Fruit fly (Drosophila melanogaster): ENCODE measurements around the gene GABA-B-R3.

The GABA-B-R3 gene

DNA sequence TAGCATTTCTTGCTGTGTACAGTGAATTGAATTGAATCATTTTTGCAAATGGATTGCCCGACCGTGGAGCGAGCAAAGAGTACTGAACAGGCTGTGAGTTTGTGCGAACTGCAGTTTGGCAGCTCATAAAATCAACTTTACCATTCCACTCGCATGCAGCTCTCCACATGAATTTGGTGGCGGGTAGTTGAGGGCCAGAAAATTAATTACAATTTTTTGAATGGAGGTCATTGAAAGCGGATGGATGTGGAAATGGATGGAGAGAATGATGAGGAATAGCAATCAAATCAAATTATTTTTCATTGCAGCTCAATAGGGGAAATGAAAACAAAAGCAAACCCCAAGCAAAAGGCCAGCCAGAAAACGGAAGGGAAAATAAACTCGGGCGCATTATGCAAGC, at the start of gene GABA-B-R3:
GABA-B-R3 (plus strand) TSS at position 301 of the 400 bp plus-strand sequence.
- TF ChIP-seq noc (tag; optimal IDR thresholded peaks at IDR 0.05) = no peak

DNA sequence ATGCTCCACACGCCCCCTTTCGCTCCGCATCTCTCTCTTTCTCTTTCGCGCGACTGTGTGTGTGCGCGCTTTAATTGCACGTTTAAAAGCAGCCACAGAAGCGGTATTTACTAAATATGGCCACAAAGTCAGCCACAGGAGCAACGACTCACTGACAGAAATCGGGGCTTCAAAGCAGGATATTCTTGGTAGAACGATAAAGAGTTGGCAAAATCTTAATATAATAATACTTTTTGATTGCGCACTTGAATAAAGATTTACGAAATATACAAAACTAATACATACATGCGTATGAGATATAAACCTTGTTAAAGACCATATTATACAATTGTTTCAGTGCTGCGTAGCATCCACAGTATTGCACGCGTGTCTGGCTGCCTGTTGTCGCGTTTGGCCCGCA, 49.0 kb upstream of the GABA-B-R3 start:
- TF ChIP-seq noc (tag; optimal IDR thresholded peaks at IDR 0.05) = no peak

DNA sequence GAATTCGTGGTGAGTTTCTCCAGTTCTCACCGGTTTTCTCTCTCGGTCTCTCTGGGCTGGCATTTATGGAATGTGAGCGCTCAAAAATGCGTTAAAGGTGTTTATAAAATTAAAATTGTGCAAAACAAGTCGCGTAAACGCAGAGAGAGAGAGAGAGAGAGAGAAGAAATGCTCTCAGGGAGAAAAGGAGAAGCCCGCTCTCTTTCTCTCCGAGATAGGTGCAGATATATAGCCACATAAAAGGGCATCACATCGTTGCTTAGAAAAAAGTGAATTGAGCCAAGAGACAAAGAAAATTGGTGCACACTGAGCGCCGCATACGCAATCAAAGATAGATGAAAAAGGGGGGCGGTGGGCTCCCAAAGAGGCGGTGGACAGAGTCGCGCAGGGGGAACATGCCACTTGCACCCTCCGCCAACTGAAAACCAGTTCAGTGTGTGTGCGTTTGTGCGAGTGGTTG, 47.8 kb upstream of the GABA-B-R3 start:
- TF ChIP-seq noc (tag; optimal IDR thresholded peaks at IDR 0.05) = no peak

DNA sequence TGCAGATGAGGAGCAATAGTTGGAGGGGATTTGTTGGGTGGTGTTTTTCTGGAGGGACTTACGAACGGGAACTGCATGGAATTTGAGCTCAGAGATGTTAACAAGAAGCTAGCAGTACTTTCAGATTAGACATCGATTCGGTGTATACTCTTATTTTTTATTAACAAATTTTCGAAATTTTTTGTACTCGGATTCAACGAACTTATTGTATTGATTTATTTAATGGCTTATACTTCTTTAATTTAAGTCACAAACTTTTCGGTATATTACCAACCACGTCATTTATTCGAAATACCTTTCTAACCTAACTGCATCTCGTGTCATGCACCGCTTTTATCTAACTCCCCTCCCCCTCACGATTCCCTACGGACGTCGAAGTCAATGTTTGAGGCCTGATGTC, 44.5 kb upstream of the GABA-B-R3 start:
- TF ChIP-seq noc (tag; optimal IDR thresholded peaks at IDR 0.05) = no peak

DNA sequence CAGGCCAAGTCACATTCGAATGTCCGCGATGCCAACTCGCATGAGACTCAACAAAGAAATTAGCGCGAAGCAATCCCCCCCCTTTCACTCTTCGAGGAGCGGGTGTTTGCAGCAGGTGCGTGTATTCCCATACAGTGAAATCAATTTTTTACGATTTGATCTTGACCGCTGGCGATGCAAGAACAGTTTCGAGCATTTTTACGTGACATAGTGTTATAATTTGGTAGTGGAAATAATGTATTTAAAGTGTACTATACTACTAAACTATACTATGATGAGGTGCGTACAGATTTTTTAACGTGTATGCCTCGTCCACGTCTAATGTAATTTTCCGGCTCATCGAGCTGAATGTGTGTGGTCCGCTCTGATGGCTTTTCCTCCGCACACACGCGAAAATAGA, 37.5 kb upstream of the GABA-B-R3 start:
- TF ChIP-seq noc (tag; optimal IDR thresholded peaks at IDR 0.05) = no peak

DNA sequence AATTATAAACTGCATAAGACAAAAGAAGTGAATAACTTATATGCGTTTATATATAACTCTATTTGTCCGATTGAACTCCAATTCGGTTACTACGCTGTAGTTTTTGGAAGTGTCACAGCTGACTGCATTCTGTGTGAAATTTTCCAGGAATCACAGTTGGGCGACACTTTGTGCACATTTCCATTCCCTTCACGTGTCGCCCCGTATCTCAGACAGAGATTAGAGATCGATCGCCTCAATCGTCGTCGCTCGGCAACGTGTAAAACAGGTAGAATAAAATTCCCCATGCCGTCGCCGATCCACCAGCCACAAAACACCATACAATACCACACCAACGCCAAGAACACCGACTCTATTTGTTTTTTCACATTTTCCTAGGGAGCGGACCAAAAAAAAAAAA, 36.5 kb upstream of the GABA-B-R3 start:
- TF ChIP-seq noc (tag; optimal IDR thresholded peaks at IDR 0.05) = no peak

DNA sequence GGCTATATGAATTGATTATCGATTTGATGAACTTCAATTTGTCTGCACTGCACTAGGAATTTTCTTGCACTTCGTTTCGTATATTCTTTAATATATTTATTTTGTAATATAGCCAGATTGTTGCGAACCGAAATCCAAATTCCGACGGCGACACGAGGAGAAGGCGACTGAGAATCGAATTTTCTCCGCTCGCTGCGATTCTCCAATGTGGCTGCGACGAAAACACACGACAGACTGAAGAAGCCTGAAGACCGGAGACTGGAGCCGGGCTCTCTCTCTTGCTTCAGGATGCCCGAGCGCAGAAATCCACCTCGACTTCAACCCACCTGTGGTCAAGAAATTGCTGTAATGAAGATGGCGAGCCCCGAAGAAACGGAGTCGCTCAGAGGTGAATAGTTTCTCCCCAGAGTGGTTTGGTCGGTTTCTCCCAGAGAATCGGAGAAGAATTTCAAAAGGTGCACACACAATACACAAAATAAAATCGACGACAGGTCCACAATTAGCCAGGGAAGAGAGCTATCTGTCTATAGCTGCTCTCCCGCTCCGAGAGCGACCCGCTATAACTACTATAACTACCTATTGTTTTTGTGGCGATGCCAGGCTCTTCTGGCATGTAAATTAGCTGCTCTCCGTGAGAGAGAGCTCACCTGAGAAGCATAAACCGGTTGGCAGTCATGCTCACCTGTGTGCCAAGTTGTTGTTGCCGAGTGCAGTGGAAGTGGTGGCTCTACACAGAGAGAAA, 34.8 kb upstream of the GABA-B-R3 start, which contains the start of gene ds:
ds (minus strand) TSS at position 237 of the 742 bp plus-strand sequence.
- no peak for TF ChIP-seq noc (tag; optimal IDR thresholded peaks at IDR 0.05)

DNA sequence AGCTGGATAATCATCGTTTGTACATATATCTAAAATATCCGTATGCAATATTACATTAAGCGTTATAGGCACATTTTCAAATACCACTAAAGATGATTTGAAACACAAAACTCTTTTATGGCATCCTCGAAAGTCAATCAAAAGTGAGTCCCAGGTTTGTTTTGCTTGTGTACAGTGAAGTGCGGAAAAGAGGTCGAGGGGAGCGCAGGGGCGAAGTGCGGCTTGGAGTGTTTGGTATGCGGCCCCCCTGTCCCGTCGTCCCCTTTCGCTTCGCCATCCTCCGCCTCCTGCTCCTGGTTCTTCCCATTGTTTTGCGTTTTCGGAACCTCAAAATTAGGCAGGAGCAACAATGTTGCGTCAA, 34.3 kb upstream of the GABA-B-R3 start:
- TF ChIP-seq noc (tag; optimal IDR thresholded peaks at IDR 0.05) = peak; percentile 4

DNA sequence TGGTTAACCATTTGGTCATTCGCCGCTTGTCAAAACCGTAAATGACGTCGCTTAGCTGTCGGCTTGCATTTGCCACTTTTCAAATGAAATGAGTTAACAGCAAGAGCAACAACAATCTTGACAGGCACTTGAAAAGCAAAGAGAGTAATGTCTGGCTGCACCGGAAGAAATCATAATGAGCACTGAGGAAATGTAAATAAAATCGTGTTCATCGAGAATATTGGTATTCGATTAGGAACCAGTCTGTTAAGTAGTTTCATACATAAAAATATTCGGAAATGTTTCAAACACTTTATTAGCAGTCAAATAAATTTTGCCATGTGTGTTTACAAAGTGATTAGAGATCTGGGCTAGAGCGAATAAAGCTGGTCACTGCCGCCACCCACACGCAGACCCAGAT, 33.2 kb upstream of the GABA-B-R3 start:
- TF ChIP-seq noc (tag; optimal IDR thresholded peaks at IDR 0.05) = no peak

DNA sequence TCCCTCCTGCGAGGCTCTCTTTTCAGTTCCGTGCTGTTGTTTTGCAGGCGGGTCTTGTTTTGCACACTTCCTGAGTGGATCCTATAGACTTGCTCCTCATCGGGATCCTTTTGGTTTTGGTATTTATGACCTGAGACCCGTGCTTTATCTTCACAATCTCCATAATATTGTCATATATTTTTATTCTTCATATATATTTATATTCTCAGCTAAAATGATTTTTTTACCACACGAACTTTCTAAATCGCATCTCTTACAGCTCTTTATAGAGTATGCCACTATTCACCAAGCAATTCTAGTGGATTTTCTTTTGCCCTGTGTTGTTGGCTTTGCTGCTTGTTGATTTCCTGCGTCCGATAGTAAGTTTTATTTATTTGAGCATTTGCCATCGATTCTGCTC, 32.0 kb upstream of the GABA-B-R3 start:
- no peak for TF ChIP-seq noc (tag; optimal IDR thresholded peaks at IDR 0.05)

DNA sequence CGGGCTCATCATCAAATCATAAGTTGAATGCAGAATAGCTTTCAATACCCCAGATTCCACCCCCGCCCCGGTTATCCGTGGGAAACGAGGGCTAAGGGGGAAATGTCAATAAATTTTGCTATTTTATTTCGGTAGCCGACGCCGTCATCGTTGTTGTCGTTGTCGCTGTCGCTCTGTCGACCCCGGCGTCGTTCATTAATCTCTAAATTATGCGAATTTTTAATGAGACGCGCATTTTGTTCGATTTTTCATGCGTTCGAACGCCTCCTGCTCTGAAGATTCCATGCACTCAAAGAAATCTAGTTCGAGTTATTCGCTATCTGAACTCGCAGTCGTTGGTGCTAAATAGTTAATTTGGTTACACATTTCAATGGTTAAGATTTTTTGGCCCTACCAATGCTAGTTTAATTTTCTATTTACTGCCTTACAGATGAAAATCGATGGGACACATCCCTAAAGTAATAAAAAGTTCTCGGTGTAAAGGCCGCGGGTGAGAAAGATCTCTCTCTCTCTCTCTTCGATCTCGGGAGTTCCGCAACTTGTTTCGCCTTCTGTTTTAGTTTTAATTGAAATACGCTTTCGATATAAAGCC, 31.4 kb upstream of the GABA-B-R3 start:
- peak; percentile 76 for TF ChIP-seq noc (tag; optimal IDR thresholded peaks at IDR 0.05)

DNA sequence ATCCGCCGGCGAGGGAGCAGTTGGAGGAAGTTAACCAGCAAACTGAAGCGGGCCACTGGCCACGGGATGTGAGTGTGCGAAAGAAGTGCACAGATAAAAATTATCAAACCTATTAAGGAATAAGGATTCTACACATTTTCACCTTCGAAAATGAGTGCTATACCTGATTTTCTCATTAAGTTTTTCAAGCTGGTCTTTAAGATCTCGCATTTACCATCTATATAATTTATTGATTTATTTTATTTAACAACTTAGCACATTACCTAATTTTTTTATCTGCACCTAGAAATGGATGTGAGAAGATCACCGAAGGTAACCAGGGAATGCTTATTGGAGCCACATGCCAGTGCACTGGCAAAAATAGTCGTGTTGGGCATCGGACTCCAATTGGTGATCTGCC, 28.0 kb upstream of the GABA-B-R3 start:
- TF ChIP-seq noc (tag; optimal IDR thresholded peaks at IDR 0.05) = no peak

DNA sequence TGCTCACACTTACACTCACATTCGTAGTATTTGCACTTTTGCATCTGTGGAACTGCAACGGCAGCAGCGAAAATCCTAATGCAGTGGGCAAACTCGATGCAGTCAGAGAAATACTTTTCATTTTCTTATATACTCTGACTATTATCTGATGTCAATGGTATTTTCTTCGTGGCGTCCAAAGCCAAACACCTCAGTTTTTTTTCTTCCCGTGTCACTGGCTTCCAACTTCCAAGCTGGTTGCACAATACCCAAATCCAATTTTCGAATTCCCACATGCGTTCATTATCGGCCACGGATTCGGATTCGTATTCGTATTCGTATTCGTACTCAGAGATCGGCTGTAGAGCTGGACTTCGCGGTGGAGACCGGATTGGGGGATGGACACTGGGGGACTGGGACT, 26.8 kb upstream of the GABA-B-R3 start:
- no peak for TF ChIP-seq noc (tag; optimal IDR thresholded peaks at IDR 0.05)

DNA sequence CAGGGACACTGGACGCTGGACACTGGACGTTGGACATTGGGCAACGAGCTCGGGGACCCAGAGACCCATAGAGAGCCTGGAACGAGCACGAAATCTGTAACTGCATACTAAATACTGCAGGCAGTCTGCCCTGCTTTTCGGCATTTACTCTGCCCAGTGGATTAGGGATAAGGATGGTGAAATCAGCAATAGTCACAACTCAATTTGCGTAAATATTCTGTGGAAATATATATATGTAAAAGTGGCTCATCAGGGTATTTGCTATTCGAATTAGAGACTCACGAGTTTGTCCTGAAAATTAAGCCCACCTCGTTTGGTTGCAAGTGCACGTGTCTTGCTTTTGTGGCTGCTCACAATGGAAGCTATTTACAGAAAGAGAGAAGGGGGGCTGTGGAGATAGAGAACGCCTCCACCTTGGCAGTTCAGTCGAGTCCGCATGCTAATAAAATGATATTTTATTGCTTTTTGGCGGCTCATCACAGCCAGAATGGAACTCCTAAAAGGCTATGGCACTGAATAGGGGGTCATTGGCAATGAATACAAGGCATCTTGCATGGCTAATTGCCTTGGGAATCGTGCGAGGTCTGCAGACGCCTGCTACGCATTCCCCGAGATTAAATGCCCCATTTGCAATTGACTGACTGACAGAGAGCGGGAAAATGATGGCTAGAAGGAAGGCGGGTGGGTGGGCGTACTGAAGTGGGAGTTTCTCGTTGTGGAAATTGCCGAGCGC, 25.8 kb upstream of the GABA-B-R3 start:
- TF ChIP-seq noc (tag; optimal IDR thresholded peaks at IDR 0.05) = no peak

DNA sequence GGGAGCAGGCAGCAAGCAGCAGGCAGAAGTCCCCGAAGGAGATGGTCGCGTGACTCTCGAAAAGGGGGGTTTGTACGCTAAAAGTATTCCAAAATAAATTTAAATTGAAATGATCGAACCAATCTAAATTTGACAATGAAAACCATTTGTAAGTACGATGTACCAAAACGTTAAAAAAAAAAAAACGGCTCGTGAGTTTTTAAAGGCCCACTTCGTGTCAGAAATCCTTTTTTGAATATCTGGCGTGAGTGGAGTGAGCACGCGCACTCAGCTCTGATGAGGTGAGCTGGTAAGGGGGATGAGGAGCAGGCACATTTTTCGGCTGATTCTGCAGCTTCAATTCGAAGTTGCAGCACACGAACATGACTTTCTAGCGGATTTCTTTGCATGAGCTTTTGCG, 25.0 kb upstream of the GABA-B-R3 start:
- no peak for TF ChIP-seq noc (tag; optimal IDR thresholded peaks at IDR 0.05)

DNA sequence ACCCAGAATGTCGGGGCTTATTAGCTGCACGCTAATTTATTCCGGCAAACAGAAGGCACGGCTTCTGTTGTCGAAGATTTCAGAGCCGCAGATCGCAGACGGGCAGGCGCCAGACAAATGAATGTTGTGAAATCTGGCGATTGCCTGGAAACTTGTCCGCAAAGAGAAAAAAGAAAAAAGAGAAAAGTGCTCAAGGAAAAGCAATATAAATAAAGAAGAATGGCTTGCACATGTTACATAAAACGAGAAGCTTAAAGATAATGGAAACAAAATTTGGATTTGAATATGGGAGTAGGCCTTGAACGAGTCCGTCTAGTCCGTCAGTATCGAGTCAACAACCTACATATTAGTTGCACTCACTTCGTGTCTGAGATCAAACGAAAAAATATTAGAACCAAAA, 21.7 kb upstream of the GABA-B-R3 start, which contains the start of gene Hsp60B:
Hsp60B (plus strand) TSS at position 301 of the 400 bp plus-strand sequence.
- no peak for TF ChIP-seq noc (tag; optimal IDR thresholded peaks at IDR 0.05)

DNA sequence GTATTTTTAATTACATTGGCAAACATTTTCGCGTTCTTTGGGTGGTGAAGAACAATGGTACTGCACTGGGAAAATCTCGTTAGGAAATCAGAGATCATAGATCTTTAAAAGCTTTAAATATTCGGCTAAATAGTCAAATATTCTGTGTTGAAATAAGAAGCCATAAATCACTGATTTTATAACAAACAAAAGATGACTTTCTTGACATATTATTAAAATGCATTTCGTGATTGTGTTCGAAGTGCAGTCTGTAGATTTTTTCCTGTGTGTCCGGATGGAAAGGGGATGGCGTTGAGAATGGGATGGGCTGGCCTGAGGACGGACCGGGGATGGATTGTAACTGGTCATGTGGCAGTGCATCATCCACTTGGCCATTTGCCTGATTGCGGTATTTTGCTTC, 17.6 kb upstream of the GABA-B-R3 start:
- no peak for TF ChIP-seq noc (tag; optimal IDR thresholded peaks at IDR 0.05)

All from whole organism, larva.